Comparison of ENCODE assay signal across 3 fruit fly cellular contexts in genomic region chr3R:6409153-6409571, dm6.
TF ChIP-seq lines count a peak whose summit lies in the region.

No protein-coding gene starts in this region.

TF ChIP-seq in whole organism, adult, 20 proteins besides CTCF, POLR2A, EP300 and RAD21 (continued from another document):
- peak; percentile 37 for TF ChIP-seq CG12768 (GFP tag; optimal IDR thresholded peaks at IDR 0.05; lab: Kevin White, UChicago)

TF ChIP-seq in whole organism, embryonic, 481 proteins besides CTCF, POLR2A, EP300 and RAD21 (continued from another document and continues in another):
- no peak for TF ChIP-seq CG2875 (GFP tag; optimal IDR thresholded peaks at IDR 0.05; lab: Kevin White, UChicago)
- no peak for TF ChIP-seq Atf6 (GFP tag; IDR thresholded peaks at IDR 0.05; lab: Robert Waterston, UW)
- no peak for TF ChIP-seq CG6765 (GFP tag; optimal IDR thresholded peaks at IDR 0.05; lab: Kevin White, UChicago)
- no peak for TF ChIP-seq vnd (GFP tag; IDR thresholded peaks at IDR 0.05; lab: Robert Waterston, UW; ENCODE audit: partially characterized antibody)
- peak; percentile 9 for TF ChIP-seq CG13424 (tag; optimal IDR thresholded peaks at IDR 0.05; lab: Kevin White, UChicago)
- TF ChIP-seq fru (optimal IDR thresholded peaks at IDR 0.05; lab: Kevin White, UChicago): no peak
- TF ChIP-seq CG4707 (GFP tag; optimal IDR thresholded peaks at IDR 0.05; lab: Kevin White, UChicago): peak; percentile 34
- no peak for TF ChIP-seq otp (GFP tag; IDR thresholded peaks at IDR 0.05; lab: Robert Waterston, UW)
- TF ChIP-seq CG8944 (GFP tag; optimal IDR thresholded peaks at IDR 0.05; lab: Kevin White, UChicago): no peak
- no peak for TF ChIP-seq MBD-R2 (GFP tag; IDR thresholded peaks at IDR 0.05; lab: Robert Waterston, UW)
- TF ChIP-seq CG14014 (GFP tag; IDR thresholded peaks at IDR 0.05; lab: Robert Waterston, UW): 0 out of 2 replicates have a peak, but pooled peaks have one; percentile 11
- TF ChIP-seq CG34376 (GFP tag; optimal IDR thresholded peaks at IDR 0.05; lab: Kevin White, UChicago): no peak
- no peak for TF ChIP-seq CG11085 (GFP tag; IDR thresholded peaks at IDR 0.05; lab: Robert Waterston, UW)
- TF ChIP-seq Mad (GFP tag; optimal IDR thresholded peaks at IDR 0.05; lab: Kevin White, UChicago): no peak
- TF ChIP-seq Trl (optimal IDR thresholded peaks at IDR 0.05; lab: Kevin White, UChicago): no peak
- TF ChIP-seq Trl (GFP tag; optimal IDR thresholded peaks at IDR 0.05; lab: Kevin White, UChicago): no peak
- no peak for TF ChIP-seq CG17361 (GFP tag; IDR thresholded peaks at IDR 0.05; lab: Robert Waterston, UW)
- TF ChIP-seq CG42726 (GFP tag; IDR thresholded peaks at IDR 0.05; lab: Robert Waterston, UW; ENCODE audit: partially characterized antibody): no peak
- TF ChIP-seq eyg (GFP tag; optimal IDR thresholded peaks at IDR 0.05; lab: Kevin White, UChicago): no peak
- no peak for TF ChIP-seq luna (GFP tag; optimal IDR thresholded peaks at IDR 0.05; lab: Kevin White, UChicago)
- TF ChIP-seq chinmo (GFP tag; IDR thresholded peaks at IDR 0.05; lab: Robert Waterston, UW; ENCODE audit: partially characterized antibody): no peak
- TF ChIP-seq NK7.1 (GFP tag; optimal IDR thresholded peaks at IDR 0.05; lab: Kevin White, UChicago): no peak
- TF ChIP-seq lilli (GFP tag; optimal IDR thresholded peaks at IDR 0.05; lab: Kevin White, UChicago): no peak
- TF ChIP-seq fd102C (GFP tag; optimal IDR thresholded peaks at IDR 0.05; lab: Kevin White, UChicago): no peak
- TF ChIP-seq chm (GFP tag; IDR thresholded peaks at IDR 0.05; lab: Robert Waterston, UW): peak; percentile 77; the same call in 1 of the 2 replicates
- TF ChIP-seq CG16815 (GFP tag; optimal IDR thresholded peaks at IDR 0.05; lab: Kevin White, UChicago): no peak
- TF ChIP-seq Eip74EF (GFP tag; optimal IDR thresholded peaks at IDR 0.05; lab: Kevin White, UChicago): peak in 1 of 2 experiments; percentile 54
- TF ChIP-seq CG5180 (GFP tag; optimal IDR thresholded peaks at IDR 0.05; lab: Kevin White, UChicago): no peak
- TF ChIP-seq NC2β (GFP tag; optimal IDR thresholded peaks at IDR 0.05; lab: Kevin White, UChicago): no peak
- TF ChIP-seq Poxn (GFP tag; IDR thresholded peaks at IDR 0.05; lab: Robert Waterston, UW): no peak
- no peak for TF ChIP-seq pan (optimal IDR thresholded peaks at IDR 0.05; lab: Kevin White, UChicago)
- no peak for TF ChIP-seq pan (GFP tag; optimal IDR thresholded peaks at IDR 0.05 in 1 of 2, IDR thresholded peaks at IDR 0.05 in 1 of 2)
- no peak for TF ChIP-seq Mes4 (GFP tag; optimal IDR thresholded peaks at IDR 0.05; lab: Kevin White, UChicago)
- no peak for TF ChIP-seq CG10267 (tag; optimal IDR thresholded peaks at IDR 0.05; lab: Kevin White, UChicago)
- no peak for TF ChIP-seq fu2 (GFP tag; optimal IDR thresholded peaks at IDR 0.05; lab: Kevin White, UChicago)
- TF ChIP-seq CG32767 (GFP tag; IDR thresholded peaks at IDR 0.05; lab: Robert Waterston, UW): no peak; the same call in 1 of the 2 replicates
- TF ChIP-seq gt (GFP tag; IDR thresholded peaks at IDR 0.05; lab: Robert Waterston, UW): no peak
- no peak for TF ChIP-seq CrebB (tag; optimal IDR thresholded peaks at IDR 0.05; lab: Kevin White, UChicago)
- TF ChIP-seq yki (optimal IDR thresholded peaks at IDR 0.05; lab: Kevin White, UChicago): no peak
- TF ChIP-seq Rx (GFP tag; IDR thresholded peaks at IDR 0.05; lab: Robert Waterston, UW): no peak
- no peak for TF ChIP-seq ase (GFP tag; IDR thresholded peaks at IDR 0.05; lab: Robert Waterston, UW)
- TF ChIP-seq kah (GFP tag; optimal IDR thresholded peaks at IDR 0.05; lab: Kevin White, UChicago): no peak
- TF ChIP-seq sug (tag; optimal IDR thresholded peaks at IDR 0.05; lab: Kevin White, UChicago): peak; percentile 26
- no peak for TF ChIP-seq CG31365 (tag; optimal IDR thresholded peaks at IDR 0.05; lab: Kevin White, UChicago)
- no peak for TF ChIP-seq gsb (GFP tag; IDR thresholded peaks at IDR 0.05; lab: Robert Waterston, UW)
- no peak for TF ChIP-seq wor (GFP tag; IDR thresholded peaks at IDR 0.05; lab: Robert Waterston, UW)
- TF ChIP-seq tup (GFP tag; optimal IDR thresholded peaks at IDR 0.05; lab: Kevin White, UChicago): no peak
- no peak for TF ChIP-seq MESR4 (GFP tag; optimal IDR thresholded peaks at IDR 0.05; lab: Kevin White, UChicago)
- no peak for TF ChIP-seq unpg (GFP tag; optimal IDR thresholded peaks at IDR 0.05; lab: Kevin White, UChicago)
- no peak for TF ChIP-seq HmgZ (tag; optimal IDR thresholded peaks at IDR 0.05; lab: Kevin White, UChicago)
- TF ChIP-seq h (optimal IDR thresholded peaks at IDR 0.05; lab: Kevin White, UChicago): no peak
- no peak for TF ChIP-seq danr (GFP tag; IDR thresholded peaks at IDR 0.05; lab: Robert Waterston, UW)
- no peak for TF ChIP-seq btn (GFP tag; optimal IDR thresholded peaks at IDR 0.05; lab: Kevin White, UChicago)
- TF ChIP-seq CG3163 (GFP tag; optimal IDR thresholded peaks at IDR 0.05; lab: Kevin White, UChicago): peak; percentile 18
- no peak for TF ChIP-seq CG14667 (GFP tag; IDR thresholded peaks at IDR 0.05; lab: Robert Waterston, UW)
- peak; percentile 8; the same call in 1 of the 2 replicates for TF ChIP-seq onecut (GFP tag; IDR thresholded peaks at IDR 0.05; lab: Robert Waterston, UW)
- no peak for TF ChIP-seq sens-2 (GFP tag; IDR thresholded peaks at IDR 0.05; lab: Robert Waterston, UW)
- TF ChIP-seq CG9797 (GFP tag; optimal IDR thresholded peaks at IDR 0.05; lab: Kevin White, UChicago): no peak
- peak; percentile 38 for TF ChIP-seq CG6813 (GFP tag; optimal IDR thresholded peaks at IDR 0.05; lab: Kevin White, UChicago)
- no peak for TF ChIP-seq pb (GFP tag; optimal IDR thresholded peaks at IDR 0.05; lab: Kevin White, UChicago)
- no peak for TF ChIP-seq Sin3A (optimal IDR thresholded peaks at IDR 0.05; lab: Kevin White, UChicago)
- TF ChIP-seq Dad (GFP tag; optimal IDR thresholded peaks at IDR 0.05; lab: Kevin White, UChicago): no peak
- peak; percentile 41 for TF ChIP-seq CG15601 (tag; optimal IDR thresholded peaks at IDR 0.05; lab: Kevin White, UChicago)
- no peak for TF ChIP-seq zfh2 (GFP tag; optimal IDR thresholded peaks at IDR 0.05; lab: Kevin White, UChicago)
- no peak for TF ChIP-seq BEAF-32 (GFP tag; optimal IDR thresholded peaks at IDR 0.05; lab: Kevin White, UChicago)
- TF ChIP-seq CG7357 (GFP tag; IDR thresholded peaks at IDR 0.05; lab: Robert Waterston, UW): no peak
- no peak for TF ChIP-seq Atf3 (GFP tag; optimal IDR thresholded peaks at IDR 0.05; lab: Kevin White, UChicago)
- no peak for TF ChIP-seq CG17829 (tag; optimal IDR thresholded peaks at IDR 0.05; lab: Kevin White, UChicago)

TF ChIP-seq in whole organism, prepupa, 60 proteins besides CTCF, POLR2A, EP300 and RAD21 (continued from another document):
- peak; percentile 68 for TF ChIP-seq CG6854 (GFP tag; optimal IDR thresholded peaks at IDR 0.05; lab: Kevin White, UChicago)
- TF ChIP-seq fd85E (GFP tag; optimal IDR thresholded peaks at IDR 0.05; lab: Kevin White, UChicago): no peak
- no peak for TF ChIP-seq CG31627 (GFP tag; optimal IDR thresholded peaks at IDR 0.05; lab: Kevin White, UChicago)
- TF ChIP-seq Blimp-1 (GFP tag; optimal IDR thresholded peaks at IDR 0.05; lab: Kevin White, UChicago): no peak
- peak; percentile 41 for TF ChIP-seq Eip78C (GFP tag; lab: Kevin White, UChicago)
- TF ChIP-seq esn (GFP tag; optimal IDR thresholded peaks at IDR 0.05; lab: Kevin White, UChicago): no peak
- peak; percentile 65 for TF ChIP-seq fkh (GFP tag; optimal IDR thresholded peaks at IDR 0.05; lab: Kevin White, UChicago)
- no peak for TF ChIP-seq cyc (GFP tag; optimal IDR thresholded peaks at IDR 0.05; lab: Kevin White, UChicago)
- TF ChIP-seq Ets96B (tag; optimal IDR thresholded peaks at IDR 0.05; lab: Kevin White, UChicago): peak; percentile 19
- no peak for TF ChIP-seq Eip93F (GFP tag; optimal IDR thresholded peaks at IDR 0.05; lab: Kevin White, UChicago)
- no peak for TF ChIP-seq Hr38 (GFP tag; optimal IDR thresholded peaks at IDR 0.05; lab: Kevin White, UChicago)
- peak; percentile 56; the same call in 2 of the 3 replicates for TF ChIP-seq CG8119 (GFP tag; IDR thresholded peaks at IDR 0.05; lab: Robert Waterston, UW)
- TF ChIP-seq Hr39 (GFP tag; optimal IDR thresholded peaks at IDR 0.05; lab: Kevin White, UChicago): no peak
- peak; percentile 45 for TF ChIP-seq CG16779 (tag; optimal IDR thresholded peaks at IDR 0.05; lab: Kevin White, UChicago)
- TF ChIP-seq svp (GFP tag; lab: Kevin White, UChicago): peak; percentile 87
- TF ChIP-seq CG32006 (GFP tag; optimal IDR thresholded peaks at IDR 0.05; lab: Kevin White, UChicago): no peak
- TF ChIP-seq CG9139 (GFP tag; optimal IDR thresholded peaks at IDR 0.05; lab: Kevin White, UChicago): peak; percentile 69
- TF ChIP-seq net (GFP tag; optimal IDR thresholded peaks at IDR 0.05; lab: Kevin White, UChicago): no peak
- no peak for TF ChIP-seq CG8319 (GFP tag; optimal IDR thresholded peaks at IDR 0.05; lab: Kevin White, UChicago)
- TF ChIP-seq CG1621 (tag; optimal IDR thresholded peaks at IDR 0.05; lab: Kevin White, UChicago): peak; percentile 53
- peak; percentile 44 for TF ChIP-seq Eip75B (GFP tag; optimal IDR thresholded peaks at IDR 0.05; lab: Kevin White, UChicago)
- peak; percentile 76 to 80 for TF ChIP-seq ss (GFP tag; optimal IDR thresholded peaks at IDR 0.05; lab: Kevin White, UChicago)
- peak; percentile 87 for TF ChIP-seq CG6163 (GFP tag; IDR thresholded peaks at IDR 0.05; lab: Robert Waterston, UW)
- TF ChIP-seq Gug (GFP tag; IDR thresholded peaks at IDR 0.05; lab: Robert Waterston, UW): no peak
- TF ChIP-seq eg (GFP tag; IDR thresholded peaks at IDR 0.05; lab: Robert Waterston, UW): peak; percentile 54; the same call in 2 of the 3 replicates
- peak; percentile 12 for TF ChIP-seq CG7368 (GFP tag; optimal IDR thresholded peaks at IDR 0.05; lab: Kevin White, UChicago)
- no peak for TF ChIP-seq dac (GFP tag; optimal IDR thresholded peaks at IDR 0.05; lab: Kevin White, UChicago)
- TF ChIP-seq CG3032 (tag; optimal IDR thresholded peaks at IDR 0.05; lab: Kevin White, UChicago): peak; percentile 10
- TF ChIP-seq Smox (GFP tag; optimal IDR thresholded peaks at IDR 0.05; lab: Kevin White, UChicago): no peak
- TF ChIP-seq CG10669 (GFP tag; optimal IDR thresholded peaks at IDR 0.05; lab: Kevin White, UChicago): no peak
- TF ChIP-seq CG6276 (GFP tag; optimal IDR thresholded peaks at IDR 0.05; lab: Kevin White, UChicago): peak; percentile 57
- TF ChIP-seq CG8632 (GFP tag; optimal IDR thresholded peaks at IDR 0.05; lab: Kevin White, UChicago): peak; percentile 13
- TF ChIP-seq Sox15 (GFP tag; optimal IDR thresholded peaks at IDR 0.05; lab: Kevin White, UChicago): no peak
- no peak for TF ChIP-seq acj6 (GFP tag; optimal IDR thresholded peaks at IDR 0.05; lab: Kevin White, UChicago)
- no peak for TF ChIP-seq Sox14 (GFP tag; optimal IDR thresholded peaks at IDR 0.05; lab: Kevin White, UChicago)
- TF ChIP-seq CG11294 (GFP tag; IDR thresholded peaks at IDR 0.05; lab: Robert Waterston, UW): no peak
- no peak for TF ChIP-seq CG4318 (GFP tag; optimal IDR thresholded peaks at IDR 0.05; lab: Kevin White, UChicago)
- no peak for TF ChIP-seq OdsH (GFP tag; optimal IDR thresholded peaks at IDR 0.05; lab: Kevin White, UChicago)
- TF ChIP-seq Hr4 (GFP tag; optimal IDR thresholded peaks at IDR 0.05; lab: Kevin White, UChicago): no peak
- peak; percentile 10 for TF ChIP-seq CG11762 (GFP tag; optimal IDR thresholded peaks at IDR 0.05; lab: Kevin White, UChicago; ENCODE audit: insufficient read depth)
